Worm (Caenorhabditis elegans): ENCODE results near the gene C16B8.4.

DNA sequence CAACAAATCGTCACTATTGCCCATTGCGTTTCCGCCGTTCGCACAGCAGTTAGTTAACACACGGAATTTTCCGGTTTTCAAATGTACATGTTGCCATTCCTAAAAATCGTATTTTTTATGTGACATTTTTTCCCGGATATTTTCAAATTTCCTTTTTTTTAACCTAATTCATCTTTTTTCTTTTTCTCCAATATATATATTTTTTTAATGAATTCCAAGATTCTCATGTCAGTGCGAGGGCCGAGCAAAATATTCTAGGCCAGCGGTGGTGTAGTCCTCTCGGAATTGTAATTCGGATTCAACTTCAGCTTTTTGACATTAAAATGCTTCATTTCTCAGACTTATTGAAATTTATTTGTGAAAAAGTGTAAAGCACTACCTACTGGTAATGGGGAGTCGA is 31.6 kb upstream of the C16B8.4 start, which contains the start of gene R02E12.4:
- TF ChIP-seq blmp-1 (tag; optimal IDR thresholded peaks at IDR 0.05) (no peak), pha-4 (tag; optimal IDR thresholded peaks at IDR 0.05) (no peak), unc-62 (GFP tag; optimal IDR thresholded peaks at IDR 0.05) (no peak), nhr-12 (tag; optimal IDR thresholded peaks at IDR 0.05) (no peak), lin-13 (tag; optimal IDR thresholded peaks at IDR 0.05) (no peak), bed-3 (GFP tag; optimal IDR thresholded peaks at IDR 0.05) (no peak), ceh-43 (GFP tag; optimal IDR thresholded peaks at IDR 0.05) (no peak), hlh-1 (tag; optimal IDR thresholded peaks at IDR 0.05) (no peak), nhr-28 (tag; optimal IDR thresholded peaks at IDR 0.05) (no peak), snpc-4 (tag; optimal IDR thresholded peaks at IDR 0.05) (no peak)
